Worm (Caenorhabditis elegans) whole organism, L1 larva: Measurements from ENCODE around the gene mrpl-49.

Source experiments
- Y116A8C.19 ChIP-seq: sonication (generic microtip); optimal IDR thresholded peaks from 2 replicates; lab custom pipeline; 2016; ENCODE audit warnings: missing compliant biosample characterization, missing genetic modification characterization, borderline replicate concordance
- ama-1 ChIP-seq: fragments of 150-350 bp; optimal IDR thresholded peaks from 2 replicates; lab custom pipeline; 2014
- blmp-1 ChIP-seq: fragments of 150-350 bp; optimal IDR thresholded peaks from 2 replicates; lab custom pipeline; 2014; ENCODE audit warnings: missing biosample characterization, missing genetic modification characterization
- ceh-8 ChIP-seq: fragments of 200-800 bp; sonication (Bioruptor generic); optimal IDR thresholded peaks from 2 replicates; lab custom pipeline; 2018; ENCODE audit warnings: mild to moderate bottlenecking, missing genetic modification characterization, moderate library complexity, missing compliant biosample characterization
- ces-1 ChIP-seq: fragments of 150-350 bp; optimal IDR thresholded peaks from 2 replicates; lab custom pipeline; 2014; ENCODE audit warnings: missing biosample characterization, missing genetic modification reagents, missing genetic modification characterization
- dpl-1 ChIP-seq, 3 experiments: fragments of 150-350 bp in 2 of 3; sonication (generic microtip) in 1 of 3; optimal IDR thresholded peaks; 2 replicates each; lab custom pipeline; 2014 to 2017; ENCODE audit warnings: missing biosample characterization in 3 of 3, missing genetic modification characterization in 3 of 3, missing genetic modification reagents in 3 of 3
- dsc-1 ChIP-seq: sonication (generic microtip); optimal IDR thresholded peaks from 2 replicates; lab custom pipeline; 2016; ENCODE audit warnings: mild to moderate bottlenecking, missing genetic modification characterization, missing compliant biosample characterization
- efl-1 ChIP-seq, 4 experiments: fragments of 150-350 bp; optimal IDR thresholded peaks in 3 of 4; peaks in 1 of 4; 1 replicate in 1 of 4; 2 replicates in 3 of 4; lab custom pipeline; 2014; ENCODE audit warnings: missing biosample characterization in 2 of 4, missing genetic modification characterization in 2 of 4, missing genetic modification reagents in 2 of 4
- egl-27 ChIP-seq, 2 experiments: fragments of 150-350 bp in 1 of 2; sonication (generic microtip); optimal IDR thresholded peaks; 3 replicates each; lab custom pipeline; 2017 to 2018; ENCODE audit warnings: missing biosample characterization in 2 of 2, missing genetic modification characterization in 2 of 2, missing genetic modification reagents in 2 of 2
- elt-2 ChIP-seq: sonication (generic microtip); optimal IDR thresholded peaks from 2 replicates; lab custom pipeline; 2016; ENCODE audit warnings: missing genetic modification characterization, mild to moderate bottlenecking, inconsistent platforms, missing compliant biosample characterization, missing genetic modification reagents
- elt-3 ChIP-seq, 6 experiments: fragments of 150-350 bp in 1 of 6; sonication (generic microtip); optimal IDR thresholded peaks; 2 replicates each; lab custom pipeline; 2017 to 2018; ENCODE audit warnings: missing biosample characterization in 6 of 6, missing genetic modification characterization in 6 of 6, inconsistent platforms in 1 of 6
- fkh-4 ChIP-seq: sonication (generic microtip); optimal IDR thresholded peaks from 2 replicates; lab custom pipeline; 2016; ENCODE audit warnings: missing compliant biosample characterization, missing genetic modification characterization, borderline replicate concordance
- fkh-8 ChIP-seq: sonication (generic microtip); optimal IDR thresholded peaks from 2 replicates; lab custom pipeline; 2016; ENCODE audit warnings: mild to moderate bottlenecking, missing genetic modification characterization, missing compliant biosample characterization
- hlh-4 ChIP-seq: sonication (generic microtip); optimal IDR thresholded peaks from 2 replicates; lab custom pipeline; 2016; ENCODE audit warnings: mild to moderate bottlenecking, missing genetic modification characterization, missing compliant biosample characterization
- hpl-2 ChIP-seq: fragments of 150-350 bp; optimal IDR thresholded peaks from 2 replicates; lab custom pipeline; 2014; ENCODE audit warnings: missing biosample characterization, missing genetic modification reagents, missing genetic modification characterization
- irx-1 ChIP-seq: sonication (generic microtip); optimal IDR thresholded peaks from 2 replicates; lab custom pipeline; 2016; ENCODE audit warnings: missing genetic modification characterization, missing compliant biosample characterization
- isw-1 ChIP-seq: fragments of 200-800 bp; sonication (Bioruptor generic); IDR thresholded peaks from 2 replicates; pipeline ENCODE4 v1.3.6; 2022; ENCODE audit warnings: missing genetic modification characterization, missing compliant biosample characterization
- lin-13 ChIP-seq: fragments of 150-350 bp; optimal IDR thresholded peaks from 2 replicates; lab custom pipeline; 2014; ENCODE audit warnings: missing biosample characterization, missing genetic modification reagents, missing genetic modification characterization
- lin-14 ChIP-seq: fragments of 200-800 bp; sonication (Bioruptor generic); optimal IDR thresholded peaks from 2 replicates; lab custom pipeline; 2018; ENCODE audit warnings: mild to moderate bottlenecking, missing genetic modification characterization, moderate library complexity, missing compliant biosample characterization
- lin-15B ChIP-seq: fragments of 150-350 bp; sonication (generic microtip); optimal IDR thresholded peaks from 3 replicates; lab custom pipeline; 2014; ENCODE audit warnings: missing biosample characterization, missing genetic modification characterization
- lin-35 ChIP-seq, 2 experiments: fragments of 150-350 bp; optimal IDR thresholded peaks; 2 replicates each; lab custom pipeline; 2014; ENCODE audit warnings: missing biosample characterization in 2 of 2, missing genetic modification characterization in 2 of 2, missing genetic modification reagents in 2 of 2
- lsy-2 ChIP-seq, 2 experiments: fragments of 150-350 bp; optimal IDR thresholded peaks; 2 replicates each; lab custom pipeline; 2014; ENCODE audit warnings: missing biosample characterization in 2 of 2, missing genetic modification characterization in 2 of 2
- mep-1 ChIP-seq: fragments of 150-350 bp; optimal IDR thresholded peaks from 2 replicates; lab custom pipeline; 2014; ENCODE audit warnings: missing biosample characterization, missing genetic modification characterization
- nhr-28 ChIP-seq: fragments of 150-350 bp; optimal IDR thresholded peaks from 2 replicates; lab custom pipeline; 2014; ENCODE audit warnings: missing biosample characterization, missing genetic modification characterization
- nhr-71 ChIP-seq: sonication (generic microtip); optimal IDR thresholded peaks from 2 replicates; lab custom pipeline; 2016; ENCODE audit warnings: mild to moderate bottlenecking, missing genetic modification characterization, moderate library complexity, missing compliant biosample characterization
- nhr-76 ChIP-seq: sonication (generic microtip); optimal IDR thresholded peaks from 2 replicates; lab custom pipeline; 2017; ENCODE audit warnings: missing biosample characterization, missing genetic modification characterization
- nhr-77 ChIP-seq: fragments of 150-350 bp; optimal IDR thresholded peaks from 2 replicates; lab custom pipeline; 2014; ENCODE audit warnings: missing biosample characterization, missing genetic modification characterization
- nhr-84 ChIP-seq: sonication (generic microtip); optimal IDR thresholded peaks from 2 replicates; lab custom pipeline; 2017; ENCODE audit warnings: missing biosample characterization, missing genetic modification characterization
- nhr-90 ChIP-seq: sonication (generic microtip); optimal IDR thresholded peaks from 2 replicates; lab custom pipeline; 2016; ENCODE audit warnings: mild to moderate bottlenecking, missing genetic modification characterization, missing compliant biosample characterization; ENCODE audit not compliant: poor library complexity
- pax-3 ChIP-seq: fragments of 200-800 bp; sonication (Bioruptor generic); optimal IDR thresholded peaks from 2 replicates; lab custom pipeline; 2018; ENCODE audit warnings: mild to moderate bottlenecking, missing genetic modification characterization, moderate library complexity, missing compliant biosample characterization
- pqm-1 ChIP-seq: sonication (generic microtip); optimal IDR thresholded peaks from 3 replicates; lab custom pipeline; 2017; ENCODE audit warnings: missing biosample characterization, missing genetic modification characterization
- rnt-1 ChIP-seq: sonication (generic microtip); optimal IDR thresholded peaks from 2 replicates; lab custom pipeline; 2016; ENCODE audit warnings: mild to moderate bottlenecking, missing genetic modification characterization, moderate library complexity, missing compliant biosample characterization
- snpc-4 ChIP-seq: fragments of 150-350 bp; optimal IDR thresholded peaks from 2 replicates; lab custom pipeline; 2014; ENCODE audit warnings: missing biosample characterization, missing genetic modification characterization
- sup-37 ChIP-seq: fragments of 200-800 bp; sonication (Bioruptor generic); optimal IDR thresholded peaks from 2 replicates; lab custom pipeline; 2018; ENCODE audit warnings: mild to moderate bottlenecking, missing genetic modification characterization, missing compliant biosample characterization
- swsn-7 ChIP-seq: sonication (generic microtip); optimal IDR thresholded peaks from 2 replicates; lab custom pipeline; 2016; ENCODE audit warnings: missing genetic modification characterization, missing compliant biosample characterization
- tbx-2 ChIP-seq: sonication (generic microtip); optimal IDR thresholded peaks from 2 replicates; lab custom pipeline; 2016; ENCODE audit warnings: missing genetic modification characterization, missing compliant biosample characterization
- unc-130 ChIP-seq: fragments of 150-350 bp; optimal IDR thresholded peaks from 2 replicates; lab custom pipeline; 2017; ENCODE audit warnings: missing biosample characterization, missing genetic modification characterization, inconsistent platforms
- unc-30 ChIP-seq: sonication (generic microtip); optimal IDR thresholded peaks from 2 replicates; lab custom pipeline; 2017; ENCODE audit warnings: missing biosample characterization, missing genetic modification characterization
- unc-86 ChIP-seq: sonication (generic microtip); optimal IDR thresholded peaks from 2 replicates; lab custom pipeline; 2016; ENCODE audit warnings: missing genetic modification characterization, missing compliant biosample characterization

mrpl-49 gene

DNA sequence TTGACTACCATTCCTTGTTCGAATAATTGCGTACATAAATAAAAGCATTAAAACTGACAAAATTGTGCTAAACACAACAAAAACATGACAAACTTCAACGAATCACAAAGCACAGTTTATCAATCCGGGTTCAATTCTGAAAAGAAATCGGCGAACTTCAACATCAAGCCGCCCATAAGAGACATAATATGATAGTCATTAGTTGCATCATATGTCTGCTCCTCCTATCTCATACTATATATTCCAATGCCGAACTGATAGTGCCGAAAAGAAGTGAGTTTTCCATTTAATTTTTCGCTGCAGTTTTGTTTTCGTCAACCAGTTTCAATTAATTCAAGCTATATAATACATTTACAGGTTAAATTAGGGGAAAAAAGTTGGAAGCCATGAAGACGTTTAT lies 13.3 kb downstream of the mrpl-49 start, which contains the start of gene hrg-7:
hrg-7 (plus strand) TSS at position 358 of the 400 bp plus-strand sequence.
- TF ChIP-seq nhr-84 (tag; lab: Kevin White, UChicago) (no peak), elt-3 (tag; optimal IDR thresholded peaks at IDR 0.05; lab: Kevin White, UChicago) (no peak), hlh-4 (no peak), nhr-90 (tag; lab: Kevin White, UChicago) (peak; percentile 12), nhr-71 (tag; lab: Kevin White, UChicago) (peak; percentile 19), isw-1 (GFP tag; lab: Robert Waterston, UW) (no peak), lin-14 (GFP tag; lab: Kevin White, UChicago) (no peak), elt-2 (peak; percentile 90)
- TF ChIP-seq, all 84 proteins: peak for 3

DNA sequence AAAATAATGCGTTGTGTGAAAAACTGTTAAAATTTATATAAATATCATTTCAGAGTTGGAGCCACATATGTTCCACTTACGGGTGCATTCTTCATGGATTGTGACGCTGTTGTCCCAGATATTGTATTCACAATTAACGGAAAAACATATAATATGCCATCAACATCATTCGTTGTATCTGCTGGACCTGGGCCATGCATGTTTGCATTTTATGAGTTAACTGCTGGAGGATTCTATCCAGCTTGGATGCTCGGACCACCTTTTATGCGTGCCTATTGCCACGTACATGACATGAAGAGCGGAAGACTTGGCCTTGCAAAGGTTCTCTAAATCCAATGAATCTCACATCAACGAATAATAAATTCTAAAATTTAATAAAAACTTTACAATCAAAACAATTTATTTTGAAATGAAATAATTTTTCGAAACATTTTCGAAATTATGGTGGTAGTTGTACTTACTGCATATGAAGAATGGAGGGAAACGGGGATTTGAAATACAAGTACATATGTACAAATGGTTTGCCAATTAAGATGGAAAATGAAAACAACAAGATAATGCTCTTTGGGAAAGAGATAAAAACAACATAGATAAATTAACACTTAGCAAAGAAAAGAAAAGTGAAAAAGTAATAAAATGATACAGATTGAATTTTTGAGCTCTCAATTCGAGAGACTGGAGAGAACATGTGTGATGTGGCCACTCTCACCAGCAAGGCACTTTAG lies 15.5 kb downstream of the mrpl-49 start:
- TF ChIP-seq pqm-1 (peak; percentile 12), elt-2 (peak; percentile 28), unc-86 (tag; lab: Kevin White, UChicago) (no peak)
- TF ChIP-seq, all 84 proteins: peak for 2

DNA sequence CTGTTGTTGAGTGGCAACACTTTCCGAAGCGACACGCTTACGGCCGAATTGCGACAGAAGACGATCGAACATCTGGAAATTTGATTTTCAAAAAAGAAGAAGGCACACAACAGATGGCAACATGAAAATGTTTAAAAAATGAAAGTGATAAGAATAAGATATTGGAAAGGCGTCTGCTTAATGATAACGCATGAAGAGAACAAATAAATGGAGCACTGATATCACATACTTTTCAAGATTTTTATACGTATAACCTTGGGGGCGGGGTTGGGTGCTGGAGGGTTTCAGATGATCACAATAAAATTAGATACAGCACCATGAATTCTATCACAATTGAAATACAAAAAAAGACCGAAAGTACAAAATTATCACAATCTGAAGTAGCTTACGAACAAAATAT lies 16.5 kb downstream of the mrpl-49 start, which contains the start of gene C15C8.7:
C15C8.7 (minus strand) TSS at position 72 of the 400 bp plus-strand sequence.
- peak; percentile 52 for TF ChIP-seq pqm-1
- TF ChIP-seq elt-2: peak; percentile 75
- no peak for TF ChIP-seq tbx-2 (tag; lab: Kevin White, UChicago)
- TF ChIP-seq, all 84 proteins: peak for 2

DNA sequence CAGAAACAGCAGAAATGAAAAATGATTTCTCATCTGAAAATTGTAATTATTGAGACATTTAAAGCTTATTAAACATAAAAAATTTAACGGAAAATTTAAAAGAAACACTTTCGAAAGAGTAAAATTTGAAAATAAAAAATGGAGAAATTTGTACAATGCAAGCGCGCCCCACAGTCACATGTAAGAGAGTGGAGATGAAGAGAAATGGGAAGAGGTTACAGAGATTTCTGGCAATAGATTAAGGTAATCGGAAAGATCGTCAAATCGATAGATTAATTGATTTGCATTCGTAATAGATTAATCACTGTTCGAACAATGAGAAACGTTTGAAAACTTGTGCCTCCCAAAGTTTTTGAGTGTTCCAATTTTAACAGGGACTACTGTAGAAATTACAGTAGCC lies 19.0 kb downstream of the mrpl-49 start, which contains the start of gene C15C8.4:
C15C8.4 (minus strand) TSS at position 33 of the 400 bp plus-strand sequence.
- TF ChIP-seq ces-1: no peak
- peak; percentile 9 for TF ChIP-seq lin-13
- no peak for TF ChIP-seq nhr-77
- peak in 1 of 3 experiments; percentile 40 for TF ChIP-seq dpl-1 (GFP tag; optimal IDR thresholded peaks at IDR 0.05; lab: Kevin White, UChicago)
- TF ChIP-seq rnt-1 (tag; lab: Kevin White, UChicago): peak; percentile 12
- no peak for TF ChIP-seq pax-3
- no peak for TF ChIP-seq hpl-2 (GFP tag; lab: Kevin White, UChicago)
- no peak for TF ChIP-seq fkh-4 (tag; lab: Kevin White, UChicago)
- no peak for TF ChIP-seq unc-130 (tag; lab: Kevin White, UChicago)
- TF ChIP-seq ama-1 (lab: Kevin White, UChicago): no peak
- TF ChIP-seq lin-35 (GFP tag; optimal IDR thresholded peaks at IDR 0.05; lab: Kevin White, UChicago): no peak
- TF ChIP-seq egl-27 (tag; optimal IDR thresholded peaks at IDR 0.05; lab: Kevin White, UChicago): no peak
- no peak for TF ChIP-seq fkh-8
- TF ChIP-seq sup-37 (GFP tag; lab: Kevin White, UChicago): no peak
- TF ChIP-seq nhr-76 (tag; lab: Kevin White, UChicago): no peak
- TF ChIP-seq lin-15B: no peak
- no peak for TF ChIP-seq nhr-28
- TF ChIP-seq isw-1 (GFP tag; lab: Robert Waterston, UW): no peak
- no peak for TF ChIP-seq ceh-8 (GFP tag; lab: Kevin White, UChicago)
- TF ChIP-seq snpc-4 (tag; lab: Kevin White, UChicago): no peak
- TF ChIP-seq mep-1: peak; percentile 37
- no peak for TF ChIP-seq dsc-1
- TF ChIP-seq efl-1 (optimal IDR thresholded peaks at IDR 0.05; lab: Kevin White, UChicago): peak; percentile 15 to 20
- peak; percentile 12 to 85 for TF ChIP-seq efl-1 (GFP tag; optimal IDR thresholded peaks at IDR 0.05 in 1 of 2; lab: Kevin White, UChicago)
- peak in 1 of 2 experiments; percentile 50 for TF ChIP-seq lsy-2 (tag; optimal IDR thresholded peaks at IDR 0.05; lab: Kevin White, UChicago)
- TF ChIP-seq swsn-7: no peak
- TF ChIP-seq blmp-1 (tag; lab: Kevin White, UChicago): peak; percentile 74
- TF ChIP-seq Y116A8C.19 (tag; lab: Kevin White, UChicago): no peak
- TF ChIP-seq unc-30 (tag; lab: Kevin White, UChicago): no peak
- TF ChIP-seq irx-1: no peak
